Fruit fly (Drosophila melanogaster): ENCODE measurements around the gene CG32816.

- TF ChIP-seq CG8478 (optimal IDR thresholded peaks at IDR 0.05) = no peak
- TF ChIP-seq CTCF (optimal IDR thresholded peaks at IDR 0.05) = no peak
Measured at dm6 chrX:334624-335292, 135.8 kb downstream of the CG32816 start.
